Fruit fly (Drosophila melanogaster) whole organism, embryonic: Measurements from ENCODE around the gene Apoltp.
A peak's percentile ranks its signal among the peaks of the same experiment; 100 is the strongest.

Source experiments
- Aef1 ChIP-seq: fragments of 200-800 bp; sonication (Bioruptor generic); IDR thresholded peaks from 3 replicates; pipeline ENCODE4 v1.3.6; 2022; ENCODE audit warnings: missing biosample characterization, missing genetic modification characterization
- Atf3 ChIP-seq: fragments of 200-800 bp; sonication (Bioruptor generic); optimal IDR thresholded peaks from 3 replicates; lab custom pipeline; 2016; ENCODE audit warnings: missing biosample characterization, missing genetic modification characterization
- CG10543 ChIP-seq: fragments of 200-800 bp; sonication (Bioruptor generic); optimal IDR thresholded peaks from 3 replicates; lab custom pipeline; 2017; ENCODE audit warnings: missing biosample characterization, mild to moderate bottlenecking, missing genetic modification characterization, moderate library complexity
- CG12236 ChIP-seq: fragments of 200-800 bp; sonication (Bioruptor generic); optimal IDR thresholded peaks from 2 replicates; lab custom pipeline; 2016; ENCODE audit warnings: missing biosample characterization, missing genetic modification characterization
- CG13296 ChIP-seq: fragments of 200-800 bp; sonication (Bioruptor generic); optimal IDR thresholded peaks from 3 replicates; lab custom pipeline; 2018; ENCODE audit warnings: missing biosample characterization, mild to moderate bottlenecking, missing genetic modification characterization
- CG13624 ChIP-seq: fragments of 200-800 bp; sonication (Bioruptor generic); optimal IDR thresholded peaks from 2 replicates; lab custom pipeline; 2016; ENCODE audit warnings: missing biosample characterization, missing genetic modification characterization
- CG15601 ChIP-seq: fragments of 200-800 bp; sonication (Bioruptor generic); optimal IDR thresholded peaks from 3 replicates; lab custom pipeline; 2019; ENCODE audit warnings: missing biosample characterization, mild to moderate bottlenecking, missing genetic modification characterization, moderate library complexity
- CG17385 ChIP-seq: fragments of 200-800 bp; sonication (Bioruptor generic); optimal IDR thresholded peaks from 3 replicates; lab custom pipeline; 2018; ENCODE audit warnings: missing biosample characterization, mild to moderate bottlenecking, missing genetic modification characterization
- CG3281 ChIP-seq: fragments of 200-800 bp; sonication (Bioruptor generic); optimal IDR thresholded peaks from 3 replicates; lab custom pipeline; 2017; ENCODE audit warnings: missing biosample characterization, mild to moderate bottlenecking, missing genetic modification characterization
- CG33557 ChIP-seq: fragments of 200-800 bp; sonication (Bioruptor generic); optimal IDR thresholded peaks from 2 replicates; lab custom pipeline; 2019; ENCODE audit warnings: missing biosample characterization, mild to moderate bottlenecking, missing genetic modification characterization, moderate library complexity
- CG34376 ChIP-seq: fragments of 200-800 bp; sonication (Bioruptor generic); optimal IDR thresholded peaks from 2 replicates; lab custom pipeline; 2018; ENCODE audit warnings: missing biosample characterization, mild to moderate bottlenecking, missing genetic modification characterization
- CG3726 ChIP-seq: fragments of 200-800 bp; sonication (Bioruptor generic); IDR thresholded peaks from 3 replicates; pipeline ENCODE4, ENCODE4 v1.3.6; 2022; ENCODE audit warnings: missing biosample characterization, missing genetic modification characterization
- CG5180 ChIP-seq: fragments of 200-800 bp; sonication (Bioruptor generic); optimal IDR thresholded peaks from 3 replicates; lab custom pipeline; 2017; ENCODE audit warnings: missing biosample characterization, missing genetic modification characterization, mild to moderate bottlenecking, moderate library complexity, missing genetic modification reagents
- CG6272 ChIP-seq: fragments of 200-800 bp; sonication (Bioruptor generic); IDR thresholded peaks from 2 replicates; pipeline ENCODE4 v1.3.6; 2022; ENCODE audit warnings: missing biosample characterization, missing genetic modification characterization
- CG8478 ChIP-seq: fragments of >200 bp; optimal IDR thresholded peaks from 2 replicates; lab custom pipeline; 2018
- CG9797 ChIP-seq: fragments of 200-800 bp; sonication (Bioruptor generic); optimal IDR thresholded peaks from 3 replicates; lab custom pipeline; 2018; ENCODE audit warnings: missing biosample characterization, mild to moderate bottlenecking, missing genetic modification characterization
- CHES-1-like ChIP-seq: fragments of 200-800 bp; sonication (Bioruptor generic); optimal IDR thresholded peaks from 2 replicates; lab custom pipeline; 2016; ENCODE audit warnings: missing biosample characterization, missing genetic modification characterization
- Dll ChIP-seq: fragments of 200-800 bp; sonication (Bioruptor generic); IDR thresholded peaks from 4 replicates; pipeline ENCODE4 v1.3.6; 2022; ENCODE audit warnings: missing biosample characterization, missing genetic modification characterization; ENCODE audit not compliant: partially characterized antibody
- Dref ChIP-seq: fragments of 200-800 bp; sonication (Bioruptor generic); IDR thresholded peaks from 2 replicates; pipeline ENCODE4 v1.3.6; 2022; ENCODE audit warnings: missing biosample characterization, missing genetic modification characterization
- Eip74EF ChIP-seq, 2 experiments: fragments of 200-800 bp in 1 of 2; fragments of >200 bp in 1 of 2; sonication (Bioruptor generic) in 1 of 2; optimal IDR thresholded peaks; 2 replicates each; lab custom pipeline; 2017 to 2019; ENCODE audit warnings: missing biosample characterization in 2 of 2, missing genetic modification characterization in 2 of 2, mild to moderate bottlenecking in 1 of 2, moderate library complexity in 1 of 2
- Fer2 ChIP-seq: fragments of 200-800 bp; sonication (Bioruptor generic); optimal IDR thresholded peaks from 2 replicates; lab custom pipeline; 2018; ENCODE audit warnings: missing biosample characterization, mild to moderate bottlenecking, missing genetic modification characterization, moderate library complexity
- HLHmδ ChIP-seq: fragments of 200-800 bp; sonication (Bioruptor generic); optimal IDR thresholded peaks from 2 replicates; lab custom pipeline; 2018; ENCODE audit warnings: missing biosample characterization, mild to moderate bottlenecking, missing genetic modification characterization, moderate library complexity
- Hey ChIP-seq: fragments of 200-800 bp; sonication (Bioruptor generic); optimal IDR thresholded peaks from 3 replicates; lab custom pipeline; 2018; ENCODE audit warnings: missing biosample characterization, mild to moderate bottlenecking, missing genetic modification characterization
- Hr3 ChIP-seq: fragments of 200-800 bp; sonication (Bioruptor generic); optimal IDR thresholded peaks from 3 replicates; lab custom pipeline; 2016; ENCODE audit warnings: missing biosample characterization, missing genetic modification characterization
- Lpt ChIP-seq: fragments of >200 bp; optimal IDR thresholded peaks from 2 replicates; lab custom pipeline; 2018; ENCODE audit warnings: missing biosample characterization, missing genetic modification characterization
- Oaz ChIP-seq: fragments of 200-800 bp; sonication (Bioruptor generic); IDR thresholded peaks from 2 replicates; pipeline ENCODE4 v1.3.6; 2022; ENCODE audit warnings: missing biosample characterization, missing genetic modification characterization
- Opbp ChIP-seq: fragments of 200-800 bp; sonication (Bioruptor generic); IDR thresholded peaks from 3 replicates; pipeline ENCODE4 v1.3.6; 2022; ENCODE audit warnings: missing biosample characterization, missing genetic modification characterization; ENCODE audit not compliant: partially characterized antibody
- Ravus ChIP-seq: fragments of 200-800 bp; sonication (Bioruptor generic); IDR thresholded peaks from 2 replicates; pipeline ENCODE4 v1.3.6; 2022; ENCODE audit warnings: missing biosample characterization, missing genetic modification characterization
- al ChIP-seq: fragments of 200-800 bp; sonication (Bioruptor generic); IDR thresholded peaks from 2 replicates; pipeline ENCODE4 v1.3.6; 2022; ENCODE audit warnings: missing biosample characterization, missing genetic modification characterization
- cad ChIP-seq: fragments of >200 bp; optimal IDR thresholded peaks from 2 replicates; lab custom pipeline; 2017; ENCODE audit warnings: missing biosample characterization, missing genetic modification characterization
- crc ChIP-seq: fragments of 200-800 bp; sonication (Bioruptor generic); optimal IDR thresholded peaks from 2 replicates; lab custom pipeline; 2016; ENCODE audit warnings: missing biosample characterization, missing genetic modification characterization
- crp ChIP-seq, 2 experiments: fragments of 200-800 bp; sonication (Bioruptor generic); optimal IDR thresholded peaks; 2 replicates in 1 of 2; 3 replicates in 1 of 2; lab custom pipeline; 2017; ENCODE audit warnings: missing biosample characterization in 2 of 2, missing genetic modification characterization in 2 of 2, mild to moderate bottlenecking in 1 of 2, moderate library complexity in 1 of 2
- disco-r ChIP-seq: fragments of 200-800 bp; sonication (Bioruptor generic); optimal IDR thresholded peaks from 2 replicates; lab custom pipeline; 2016; ENCODE audit warnings: missing biosample characterization, missing genetic modification characterization
- dpn ChIP-seq, 2 experiments: fragments of 200-800 bp; sonication (Bioruptor generic); optimal IDR thresholded peaks; 3 replicates each; lab custom pipeline; 2016; ENCODE audit warnings: missing biosample characterization in 2 of 2, missing genetic modification characterization in 2 of 2
- emc ChIP-seq: fragments of 200-800 bp; sonication (Bioruptor generic); optimal IDR thresholded peaks from 2 replicates; lab custom pipeline; 2016; ENCODE audit warnings: missing biosample characterization, missing genetic modification characterization
- exex ChIP-seq: fragments of 200-800 bp; sonication (Bioruptor generic); optimal IDR thresholded peaks from 4 replicates; lab custom pipeline; 2018; ENCODE audit warnings: missing biosample characterization, mild to moderate bottlenecking, missing genetic modification characterization, moderate library complexity
- fru ChIP-seq: fragments of >200 bp; optimal IDR thresholded peaks from 2 replicates; lab custom pipeline; 2017
- gcm2 ChIP-seq: fragments of 200-800 bp; sonication (Bioruptor generic); optimal IDR thresholded peaks from 2 replicates; lab custom pipeline; 2016; ENCODE audit warnings: missing biosample characterization, missing genetic modification characterization
- grau ChIP-seq: fragments of 200-800 bp; optimal IDR thresholded peaks from 3 replicates; lab custom pipeline; 2019; ENCODE audit warnings: missing biosample characterization, mild to moderate bottlenecking, missing genetic modification characterization, moderate library complexity
- grn ChIP-seq: fragments of 200-800 bp; sonication (Bioruptor generic); optimal IDR thresholded peaks from 3 replicates; lab custom pipeline; 2017; ENCODE audit warnings: missing biosample characterization, missing genetic modification characterization
- jigr1 ChIP-seq: fragments of 200-800 bp; sonication (Bioruptor generic); IDR thresholded peaks from 3 replicates; pipeline ENCODE4 v1.3.6; 2022; ENCODE audit warnings: missing biosample characterization, missing genetic modification characterization
- mirr ChIP-seq: fragments of 200-800 bp; sonication (Bioruptor generic); optimal IDR thresholded peaks from 3 replicates; lab custom pipeline; 2018; ENCODE audit warnings: missing biosample characterization, mild to moderate bottlenecking, missing genetic modification characterization
- nmo ChIP-seq: fragments of 200-800 bp; sonication (Bioruptor generic); optimal IDR thresholded peaks from 2 replicates; lab custom pipeline; 2018; ENCODE audit warnings: missing biosample characterization, mild to moderate bottlenecking, missing genetic modification characterization, moderate library complexity
- nom ChIP-seq: fragments of 200-800 bp; sonication (Bioruptor generic); optimal IDR thresholded peaks from 2 replicates; lab custom pipeline; 2017; ENCODE audit warnings: missing biosample characterization, missing genetic modification characterization, mild to moderate bottlenecking, moderate library complexity, missing genetic modification reagents
- p53 ChIP-seq: fragments of 200-800 bp; sonication (Bioruptor generic); optimal IDR thresholded peaks from 2 replicates; lab custom pipeline; 2016; ENCODE audit warnings: missing biosample characterization, missing genetic modification characterization
- repo ChIP-seq: fragments of 200-800 bp; sonication (Bioruptor generic); optimal IDR thresholded peaks from 2 replicates; lab custom pipeline; 2016; ENCODE audit warnings: missing biosample characterization, missing genetic modification characterization
- scrt ChIP-seq: fragments of 200-800 bp; sonication (Bioruptor generic); optimal IDR thresholded peaks from 2 replicates; lab custom pipeline; 2018; ENCODE audit warnings: missing biosample characterization, mild to moderate bottlenecking, missing genetic modification characterization, moderate library complexity
- so ChIP-seq: fragments of 200-800 bp; sonication (Bioruptor generic); IDR thresholded peaks from 3 replicates; pipeline ENCODE4 v1.3.6; 2022; ENCODE audit warnings: missing biosample characterization, missing genetic modification characterization
- ssp ChIP-seq: fragments of 200-800 bp; sonication (Bioruptor generic); IDR thresholded peaks from 2 replicates; pipeline ENCODE4 v1.3.6; 2022; ENCODE audit warnings: missing biosample characterization, missing genetic modification characterization
- sug ChIP-seq: fragments of 200-800 bp; optimal IDR thresholded peaks from 2 replicates; lab custom pipeline; 2019; ENCODE audit warnings: missing biosample characterization, mild to moderate bottlenecking, missing genetic modification characterization, moderate library complexity

Gene Apoltp

dm6 chr2L:9691230-9691629, 57.3 kb downstream of the Apoltp start (continued):
- TF ChIP-seq exex (tag; lab: Kevin White, UChicago) (peak; percentile 78), CG6272 (no peak), Hr3 (GFP tag; lab: Kevin White, UChicago) (no peak), al (GFP tag; lab: Robert Waterston, UW) (no peak), emc (GFP tag; lab: Kevin White, UChicago) (no peak), CG17385 (GFP tag; lab: Kevin White, UChicago) (no peak), repo (GFP tag; lab: Kevin White, UChicago) (no peak), jigr1 (GFP tag; lab: Robert Waterston, UW) (no peak), CG10543 (no peak), CG3726 (no peak), CG8478 (lab: Kevin White, UChicago) (no peak), CG34376 (GFP tag; lab: Kevin White, UChicago) (peak; percentile 21), Eip74EF (GFP tag; optimal IDR thresholded peaks at IDR 0.05; lab: Kevin White, UChicago) (no peak), grau (no peak), disco-r (GFP tag; lab: Kevin White, UChicago) (no peak), scrt (GFP tag; lab: Kevin White, UChicago) (no peak), grn (GFP tag; lab: Kevin White, UChicago) (peak; percentile 14), Fer2 (no peak), Dref (GFP tag; lab: Robert Waterston, UW) (no peak), crc (GFP tag; lab: Kevin White, UChicago) (no peak), mirr (GFP tag; lab: Kevin White, UChicago) (peak; percentile 5), cad (GFP tag; lab: Kevin White, UChicago) (no peak), Ravus (no peak), Hey (tag; lab: Kevin White, UChicago) (peak; percentile 63), HLHmδ (GFP tag; lab: Kevin White, UChicago) (no peak), Opbp (GFP tag; lab: Robert Waterston, UW) (no peak), Atf3 (GFP tag; lab: Kevin White, UChicago) (no peak), CG3281 (no peak), CHES-1-like (GFP tag; lab: Kevin White, UChicago) (no peak)
- TF ChIP-seq, all 482 proteins: peak for 7

- TF ChIP-seq ssp (GFP tag; lab: Robert Waterston, UW) = peak; percentile 58
- TF ChIP-seq Dll (GFP tag; lab: Robert Waterston, UW) = no peak
- no peak for TF ChIP-seq CG12236 (GFP tag; lab: Kevin White, UChicago)
- peak; percentile 56 for TF ChIP-seq CG13296 (GFP tag; lab: Kevin White, UChicago)
- TF ChIP-seq CG13624 (GFP tag; lab: Kevin White, UChicago) = peak; percentile 45
- peak; percentile 48 to 59 for TF ChIP-seq dpn (GFP tag; optimal IDR thresholded peaks at IDR 0.05; lab: Kevin White, UChicago)
- no peak for TF ChIP-seq CG15601
- peak; percentile 78; the same call in 2 of the 3 replicates for TF ChIP-seq so (GFP tag; lab: Robert Waterston, UW)
- TF ChIP-seq fru (lab: Kevin White, UChicago) = no peak
- no peak for TF ChIP-seq p53 (GFP tag; lab: Kevin White, UChicago)
- TF ChIP-seq sug (tag; lab: Kevin White, UChicago) = peak; percentile 2
- TF ChIP-seq Hey (tag; lab: Kevin White, UChicago) = no peak
- no peak for TF ChIP-seq CG9797 (GFP tag; lab: Kevin White, UChicago)
- no peak for TF ChIP-seq gcm2 (GFP tag; lab: Kevin White, UChicago)
- peak; percentile 88 for TF ChIP-seq Aef1 (GFP tag; lab: Robert Waterston, UW)
- TF ChIP-seq crp (GFP tag; optimal IDR thresholded peaks at IDR 0.05; lab: Kevin White, UChicago) = no peak
- no peak for TF ChIP-seq CG33557 (GFP tag; lab: Kevin White, UChicago)
- peak; percentile 61 for TF ChIP-seq Oaz (GFP tag; lab: Robert Waterston, UW)
- TF ChIP-seq nmo = peak; percentile 29
- TF ChIP-seq CG5180 (GFP tag; lab: Kevin White, UChicago) = no peak
- no peak for TF ChIP-seq Lpt
- peak; percentile 15 for TF ChIP-seq nom
Observed at dm6 chr2L:9692364-9693348, 58.7 kb downstream of the Apoltp start.
